Fruit fly (Drosophila melanogaster) whole organism, embryonic: ENCODE data around the gene CG7742.

ENCODE experiments used
- Antp ChIP-seq: fragments of 200-800 bp; sonication (Bioruptor generic); optimal IDR thresholded peaks from 3 replicates; lab custom pipeline; 2016; ENCODE audit warnings: missing biosample characterization, missing genetic modification characterization
- B-H1 ChIP-seq: fragments of 200-800 bp; sonication (Bioruptor generic); IDR thresholded peaks from 3 replicates; pipeline ENCODE4 v1.3.6; 2022; ENCODE audit warnings: missing biosample characterization, missing genetic modification characterization
- CG10462 ChIP-seq: fragments of 200-800 bp; sonication (Bioruptor generic); optimal IDR thresholded peaks from 2 replicates; lab custom pipeline; 2016; ENCODE audit warnings: missing biosample characterization, missing genetic modification characterization
- CG11247 ChIP-seq: fragments of 200-800 bp; sonication (Bioruptor generic); IDR thresholded peaks from 2 replicates; pipeline ENCODE4 v1.3.6; 2022; ENCODE audit warnings: missing biosample characterization, missing genetic modification characterization
- CG12744 ChIP-seq: fragments of 200-800 bp; sonication (Bioruptor generic); optimal IDR thresholded peaks from 2 replicates; lab custom pipeline; 2016; ENCODE audit warnings: missing biosample characterization, missing genetic modification characterization
- CG13123 ChIP-seq: fragments of 200-800 bp; sonication (Bioruptor generic); optimal IDR thresholded peaks from 2 replicates; lab custom pipeline; 2016; ENCODE audit warnings: missing biosample characterization, missing genetic modification characterization
- CG13424 ChIP-seq: fragments of 200-800 bp; sonication (Bioruptor generic); optimal IDR thresholded peaks from 2 replicates; lab custom pipeline; 2019; ENCODE audit warnings: missing biosample characterization, mild to moderate bottlenecking, missing genetic modification characterization, moderate library complexity
- CG13775 ChIP-seq: fragments of 200-800 bp; sonication (Bioruptor generic); optimal IDR thresholded peaks from 3 replicates; lab custom pipeline; 2017; ENCODE audit warnings: missing biosample characterization, mild to moderate bottlenecking, missing genetic modification characterization
- CG13894 ChIP-seq: fragments of 200-800 bp; sonication (Bioruptor generic); optimal IDR thresholded peaks from 3 replicates; lab custom pipeline; 2018; ENCODE audit warnings: missing biosample characterization, mild to moderate bottlenecking, missing genetic modification characterization, moderate library complexity
- CG14014 ChIP-seq: fragments of 200-800 bp; sonication (Bioruptor generic); IDR thresholded peaks from 2 replicates; pipeline ENCODE4 v1.3.6; 2022; ENCODE audit warnings: missing biosample characterization, missing genetic modification characterization
- CG15073 ChIP-seq: fragments of 200-800 bp; sonication (Bioruptor generic); optimal IDR thresholded peaks from 2 replicates; lab custom pipeline; 2016; ENCODE audit warnings: missing biosample characterization, missing genetic modification characterization
- CG31388 ChIP-seq: fragments of 200-800 bp; sonication (Bioruptor generic); optimal IDR thresholded peaks from 2 replicates; lab custom pipeline; 2016; ENCODE audit warnings: missing biosample characterization, missing genetic modification characterization
- CG3163 ChIP-seq: fragments of 200-800 bp; sonication (Bioruptor generic); optimal IDR thresholded peaks from 3 replicates; lab custom pipeline; 2016; ENCODE audit warnings: missing biosample characterization, missing genetic modification characterization
- CG5180 ChIP-seq: fragments of 200-800 bp; sonication (Bioruptor generic); optimal IDR thresholded peaks from 3 replicates; lab custom pipeline; 2017; ENCODE audit warnings: missing biosample characterization, missing genetic modification characterization, mild to moderate bottlenecking, moderate library complexity, missing genetic modification reagents
- CG6689 ChIP-seq: fragments of 200-800 bp; sonication (Bioruptor generic); IDR thresholded peaks from 2 replicates; pipeline ENCODE4 v1.3.6; 2022; ENCODE audit warnings: missing biosample characterization, missing genetic modification characterization
- CG7839 ChIP-seq: fragments of 200-800 bp; sonication (Bioruptor generic); optimal IDR thresholded peaks from 3 replicates; lab custom pipeline; 2018; ENCODE audit warnings: missing biosample characterization, mild to moderate bottlenecking, missing genetic modification characterization, moderate library complexity
- CG8089 ChIP-seq: fragments of 200-800 bp; sonication (Bioruptor generic); optimal IDR thresholded peaks from 3 replicates; lab custom pipeline; 2016; ENCODE audit warnings: missing biosample characterization, missing genetic modification characterization
- CG8359 ChIP-seq: fragments of 200-800 bp; sonication (Bioruptor generic); optimal IDR thresholded peaks from 2 replicates; lab custom pipeline; 2017; ENCODE audit warnings: missing biosample characterization, mild to moderate bottlenecking, missing genetic modification characterization, borderline replicate concordance
- Dek ChIP-seq: fragments of 200-800 bp; sonication (Bioruptor generic); optimal IDR thresholded peaks from 3 replicates; lab custom pipeline; 2019; ENCODE audit warnings: missing biosample characterization, mild to moderate bottlenecking, missing genetic modification characterization, moderate library complexity
- Dp ChIP-seq: fragments of 200-800 bp; sonication (Bioruptor generic); optimal IDR thresholded peaks from 2 replicates; lab custom pipeline; 2018; ENCODE audit warnings: missing biosample characterization, mild to moderate bottlenecking, missing genetic modification characterization, moderate library complexity
- ERR ChIP-seq: fragments of 200-800 bp; sonication (Bioruptor generic); optimal IDR thresholded peaks from 2 replicates; lab custom pipeline; 2016; ENCODE audit warnings: missing biosample characterization, missing genetic modification characterization
- Gsc ChIP-seq: fragments of 200-800 bp; sonication (Bioruptor generic); IDR thresholded peaks from 2 replicates; pipeline ENCODE4 v1.3.6; 2022; ENCODE audit warnings: missing biosample characterization, missing genetic modification characterization
- H2.0 ChIP-seq: fragments of 200-800 bp; sonication (Bioruptor generic); IDR thresholded peaks from 2 replicates; pipeline ENCODE4 v1.3.6; 2022; ENCODE audit warnings: missing biosample characterization, missing genetic modification characterization
- HLH54F ChIP-seq: fragments of 200-800 bp; sonication (Bioruptor generic); optimal IDR thresholded peaks from 3 replicates; lab custom pipeline; 2016; ENCODE audit warnings: missing biosample characterization, missing genetic modification characterization
- MTF-1 ChIP-seq: fragments of 200-800 bp; sonication (Bioruptor generic); optimal IDR thresholded peaks from 2 replicates; lab custom pipeline; 2018; ENCODE audit warnings: missing biosample characterization, mild to moderate bottlenecking, missing genetic modification characterization, borderline replicate concordance
- Med ChIP-seq: fragments of 200-800 bp; sonication (Bioruptor generic); peaks from one replicate; lab custom pipeline; 2016; ENCODE audit warnings: missing biosample characterization, missing genetic modification characterization, mild to moderate bottlenecking, inconsistent platforms, moderate library complexity
- NC2β ChIP-seq: fragments of 200-800 bp; sonication (Bioruptor generic); optimal IDR thresholded peaks from 2 replicates; lab custom pipeline; 2016; ENCODE audit warnings: missing biosample characterization, missing genetic modification characterization
- Side ChIP-seq: fragments of 200-800 bp; sonication (Bioruptor generic); optimal IDR thresholded peaks from 2 replicates; lab custom pipeline; 2016; ENCODE audit warnings: missing biosample characterization, missing genetic modification characterization
- ara ChIP-seq: fragments of 200-800 bp; sonication (Bioruptor generic); IDR thresholded peaks from 2 replicates; pipeline ENCODE4 v1.3.6; 2022; ENCODE audit warnings: missing biosample characterization, missing genetic modification characterization
- ash1 ChIP-seq: fragments of 200-800 bp; sonication (Bioruptor generic); optimal IDR thresholded peaks from 2 replicates; lab custom pipeline; 2018; ENCODE audit warnings: missing biosample characterization, mild to moderate bottlenecking, missing genetic modification characterization
- chinmo ChIP-seq: fragments of 200-800 bp; sonication (Bioruptor generic); IDR thresholded peaks from 4 replicates; pipeline ENCODE4 v1.3.6; 2022; ENCODE audit warnings: missing biosample characterization, missing genetic modification characterization; ENCODE audit not compliant: partially characterized antibody
- cwo ChIP-seq: fragments of 200-800 bp; sonication (Bioruptor generic); optimal IDR thresholded peaks from 3 replicates; lab custom pipeline; 2017; ENCODE audit warnings: missing biosample characterization, missing genetic modification characterization, mild to moderate bottlenecking, moderate library complexity, missing genetic modification reagents
- emc ChIP-seq: fragments of 200-800 bp; sonication (Bioruptor generic); optimal IDR thresholded peaks from 2 replicates; lab custom pipeline; 2016; ENCODE audit warnings: missing biosample characterization, missing genetic modification characterization
- eyg ChIP-seq: fragments of 200-800 bp; sonication (Bioruptor generic); optimal IDR thresholded peaks from 3 replicates; lab custom pipeline; 2016; ENCODE audit warnings: missing biosample characterization, missing genetic modification characterization
- fd64A ChIP-seq: fragments of 200-800 bp; sonication (Bioruptor generic); optimal IDR thresholded peaks from 3 replicates; lab custom pipeline; 2018; ENCODE audit warnings: missing biosample characterization, mild to moderate bottlenecking, missing genetic modification characterization
- gro ChIP-seq: fragments of 200-800 bp; sonication (Bioruptor generic); optimal IDR thresholded peaks from 2 replicates; lab custom pipeline; 2016; ENCODE audit warnings: missing biosample characterization, missing genetic modification characterization
- her ChIP-seq: fragments of 200-800 bp; sonication (Bioruptor generic); optimal IDR thresholded peaks from 2 replicates; lab custom pipeline; 2016; ENCODE audit warnings: missing biosample characterization, missing genetic modification characterization
- lbe ChIP-seq: fragments of 200-800 bp; sonication (Bioruptor generic); optimal IDR thresholded peaks from 2 replicates; lab custom pipeline; 2016; ENCODE audit warnings: missing biosample characterization, mild to moderate bottlenecking, missing genetic modification characterization
- lola ChIP-seq, 3 experiments: fragments of >200 bp in 2 of 3; fragments of 200-800 bp in 1 of 3; sonication (Bioruptor generic) in 1 of 3; optimal IDR thresholded peaks; 2 replicates each; lab custom pipeline; 2017 to 2019; ENCODE audit warnings: missing biosample characterization in 3 of 3, missing genetic modification characterization in 3 of 3, mild to moderate bottlenecking in 1 of 3, moderate library complexity in 1 of 3
- lov ChIP-seq, 2 experiments: fragments of 200-800 bp in 1 of 2; fragments of >200 bp in 1 of 2; sonication (Bioruptor generic) in 1 of 2; IDR thresholded peaks in 1 of 2; optimal IDR thresholded peaks in 1 of 2; 2 replicates in 1 of 2; 3 replicates in 1 of 2; pipeline versions ENCODE4 v1.3.6 to Lab custom; 2017 to 2022; ENCODE audit warnings: missing biosample characterization in 1 of 2, missing genetic modification characterization in 1 of 2
- pita ChIP-seq: fragments of 200-800 bp; sonication (Bioruptor generic); optimal IDR thresholded peaks from 2 replicates; lab custom pipeline; 2017; ENCODE audit warnings: missing biosample characterization, mild to moderate bottlenecking, missing genetic modification characterization
- pzg ChIP-seq: fragments of 200-800 bp; sonication (Bioruptor generic); optimal IDR thresholded peaks from 3 replicates; lab custom pipeline; 2018; ENCODE audit warnings: missing biosample characterization, mild to moderate bottlenecking, missing genetic modification characterization, moderate library complexity
- ranshi ChIP-seq: fragments of 200-800 bp; sonication (Bioruptor generic); IDR thresholded peaks from 2 replicates; pipeline ENCODE4 v1.3.6; 2022; ENCODE audit warnings: missing biosample characterization, missing genetic modification characterization
- slp2 ChIP-seq: fragments of 200-800 bp; sonication (Bioruptor generic); optimal IDR thresholded peaks from 2 replicates; lab custom pipeline; 2016; ENCODE audit warnings: missing biosample characterization, missing genetic modification characterization
- sob ChIP-seq: fragments of 200-800 bp; sonication (Bioruptor generic); IDR thresholded peaks from 2 replicates; pipeline ENCODE4 v1.3.6; 2022; ENCODE audit warnings: missing biosample characterization, missing genetic modification characterization
- tgo ChIP-seq: fragments of 200-800 bp; sonication (Bioruptor generic); IDR thresholded peaks from 3 replicates; pipeline ENCODE4 v1.3.6; 2022; ENCODE audit warnings: missing biosample characterization, missing genetic modification characterization
- tup ChIP-seq: fragments of 200-800 bp; sonication (Bioruptor generic); optimal IDR thresholded peaks from 2 replicates; lab custom pipeline; 2016; ENCODE audit warnings: missing biosample characterization, mild to moderate bottlenecking, missing genetic modification characterization, moderate library complexity
- unpg ChIP-seq: fragments of 200-800 bp; sonication (Bioruptor generic); optimal IDR thresholded peaks from 3 replicates; lab custom pipeline; 2018; ENCODE audit warnings: missing biosample characterization, mild to moderate bottlenecking, missing genetic modification characterization, moderate library complexity
- vfl ChIP-seq: fragments of 200-800 bp; sonication (Bioruptor generic); optimal IDR thresholded peaks from 2 replicates; lab custom pipeline; 2016; ENCODE audit warnings: missing biosample characterization, missing genetic modification characterization
- wdn ChIP-seq: fragments of 200-800 bp; sonication (Bioruptor generic); IDR thresholded peaks from 2 replicates; pipeline ENCODE4 v1.3.6; 2022; ENCODE audit warnings: missing biosample characterization, missing genetic modification characterization

CG7742 gene

DNA sequence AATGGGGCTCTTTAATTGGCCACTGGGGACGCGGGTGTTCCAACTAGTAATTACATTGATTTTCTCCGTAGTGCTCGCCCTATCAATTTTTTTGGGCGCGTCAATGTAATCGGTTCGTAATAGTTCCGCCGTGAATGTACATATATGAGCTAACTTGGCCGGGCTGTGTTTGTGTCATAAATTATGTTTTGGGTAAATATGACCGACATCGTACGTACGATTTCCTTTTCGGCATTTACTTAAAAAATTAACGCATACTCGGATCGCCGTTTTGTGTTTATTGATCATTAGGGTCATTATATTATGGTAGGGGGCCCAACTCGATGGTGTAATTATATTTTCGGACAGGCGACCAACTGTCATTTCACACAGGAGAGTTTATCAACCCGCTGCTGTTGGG is 18.2 kb downstream of the CG7742 start (continued):
- no peak for TF ChIP-seq her
- TF ChIP-seq B-H1 (GFP tag; lab: Robert Waterston, UW): no peak; the same call in 2 of the 3 replicates
- no peak for TF ChIP-seq lola (GFP tag; optimal IDR thresholded peaks at IDR 0.05; lab: Kevin White, UChicago)
- TF ChIP-seq emc (GFP tag; lab: Kevin White, UChicago): no peak
- TF ChIP-seq Side: peak; percentile 33
- no peak; the same call in 2 of the 3 replicates for TF ChIP-seq tgo (GFP tag; lab: Robert Waterston, UW)
- no peak for TF ChIP-seq unpg (GFP tag; lab: Kevin White, UChicago)
- TF ChIP-seq gro: no peak
- TF ChIP-seq MTF-1 (GFP tag; lab: Kevin White, UChicago): peak; percentile 78
- TF ChIP-seq pita: no peak
- TF ChIP-seq Gsc (GFP tag; lab: Robert Waterston, UW): no peak
- no peak for TF ChIP-seq H2.0 (GFP tag; lab: Robert Waterston, UW)
- TF ChIP-seq CG7839 (tag; lab: Kevin White, UChicago): no peak
- TF ChIP-seq CG13775: no peak
- peak; percentile 34; the same call in 1 of the 2 replicates for TF ChIP-seq ara (GFP tag; lab: Robert Waterston, UW)
- no peak for TF ChIP-seq chinmo (GFP tag; lab: Robert Waterston, UW)
- no peak for TF ChIP-seq CG3163
- no peak for TF ChIP-seq CG10462 (GFP tag; lab: Kevin White, UChicago)
- TF ChIP-seq CG6689 (GFP tag; lab: Robert Waterston, UW): 0 out of 2 replicates have a peak, but pooled peaks have one; percentile 6
- no peak for TF ChIP-seq sob (GFP tag; lab: Robert Waterston, UW)
- no peak for TF ChIP-seq wdn
- peak; percentile 59 for TF ChIP-seq ash1 (GFP tag; lab: Kevin White, UChicago)
- no peak for TF ChIP-seq pzg
- no peak for TF ChIP-seq CG13894
- TF ChIP-seq Dp (GFP tag; lab: Kevin White, UChicago): no peak
- no peak for TF ChIP-seq lov (optimal IDR thresholded peaks at IDR 0.05; lab: Kevin White, UChicago)
- no peak for TF ChIP-seq lov (GFP tag; IDR thresholded peaks at IDR 0.05; lab: Robert Waterston, UW)
- peak; percentile 45 for TF ChIP-seq CG13424 (tag; lab: Kevin White, UChicago)
- peak; percentile 41; the same call in 1 of the 2 replicates for TF ChIP-seq ranshi
- peak; percentile 40; the same call in 1 of the 2 replicates for TF ChIP-seq CG11247 (GFP tag; lab: Robert Waterston, UW)
- TF ChIP-seq CG14014: peak; percentile 77; the same call in 1 of the 2 replicates
- no peak for TF ChIP-seq lbe (GFP tag; lab: Kevin White, UChicago)
- TF ChIP-seq eyg (GFP tag; lab: Kevin White, UChicago): no peak
- TF ChIP-seq slp2 (GFP tag; lab: Kevin White, UChicago): no peak
- TF ChIP-seq tup (GFP tag; lab: Kevin White, UChicago): peak; percentile 43
- peak; percentile 75 for TF ChIP-seq fd64A (GFP tag; lab: Kevin White, UChicago)
- no peak for TF ChIP-seq vfl (GFP tag; lab: Kevin White, UChicago)
- TF ChIP-seq HLH54F (GFP tag; lab: Kevin White, UChicago): no peak
- peak; percentile 77 for TF ChIP-seq CG5180 (GFP tag; lab: Kevin White, UChicago)
- TF ChIP-seq ERR (GFP tag; lab: Kevin White, UChicago): no peak
- TF ChIP-seq CG8359 (GFP tag; lab: Kevin White, UChicago): no peak
- peak; percentile 27 for TF ChIP-seq CG8089 (GFP tag; lab: Kevin White, UChicago)
- no peak for TF ChIP-seq CG13123 (GFP tag; lab: Kevin White, UChicago)
- TF ChIP-seq CG31388 (GFP tag; lab: Kevin White, UChicago): no peak
- no peak for TF ChIP-seq Dek
- TF ChIP-seq NC2β: peak; percentile 11
- TF ChIP-seq Antp: no peak
- TF ChIP-seq Med (GFP tag; lab: Kevin White, UChicago): peak; percentile 91
- peak; percentile 44 for TF ChIP-seq cwo (GFP tag; lab: Kevin White, UChicago)
- no peak for TF ChIP-seq CG15073
- TF ChIP-seq CG12744 (GFP tag; lab: Kevin White, UChicago): peak; percentile 22
